Worm (Caenorhabditis elegans): ENCODE data around the gene Y51H7C.3.

ce11 chrII:1476016-1476415 is 37.7 kb downstream of the Y51H7C.3 start:
- no peak for TF ChIP-seq set-16 (GFP tag; IDR thresholded peaks at IDR 0.05)
- TF ChIP-seq lin-38 (GFP tag; IDR thresholded peaks at IDR 0.05), result no peak
- TF ChIP-seq daf-8 (GFP tag; IDR thresholded peaks at IDR 0.05), result no peak
- no peak for TF ChIP-seq nhr-42 (GFP tag; IDR thresholded peaks at IDR 0.05)
- TF ChIP-seq ctbp-1 (GFP tag; IDR thresholded peaks at IDR 0.05), result no peak
- TF ChIP-seq nhr-237 (tag; optimal IDR thresholded peaks at IDR 0.05), result no peak
- TF ChIP-seq ces-1 (GFP tag; optimal IDR thresholded peaks at IDR 0.05), result no peak
- TF ChIP-seq F37D6.2 (tag; optimal IDR thresholded peaks at IDR 0.05), result no peak
- TF ChIP-seq Y75B8A.6 (GFP tag; IDR thresholded peaks at IDR 0.05), result no peak
- TF ChIP-seq attf-4 (tag; optimal IDR thresholded peaks at IDR 0.05), result no peak
- no peak for TF ChIP-seq vab-7 (GFP tag; IDR thresholded peaks at IDR 0.05)
- no peak for TF ChIP-seq nhr-77 (tag; optimal IDR thresholded peaks at IDR 0.05)
- no peak for TF ChIP-seq unc-62 (GFP tag; optimal IDR thresholded peaks at IDR 0.05 in 1 of 2)
- TF ChIP-seq unc-62 (tag; optimal IDR thresholded peaks at IDR 0.05), result no peak
- TF ChIP-seq snpc-4 (tag; optimal IDR thresholded peaks at IDR 0.05), result no peak
